Worm (Caenorhabditis elegans) whole organism, L2 larva: Measurements from ENCODE around the gene scl-23.

Experiments
- F13H6.1 ChIP-seq: sonication (generic microtip); optimal IDR thresholded peaks from 2 replicates; lab custom pipeline; 2016; ENCODE audit warnings: missing genetic modification characterization, missing compliant biosample characterization
- Y55F3AM.14 ChIP-seq: fragments of 200-800 bp; sonication (Bioruptor generic); optimal IDR thresholded peaks from 2 replicates; lab custom pipeline; 2018; ENCODE audit warnings: mild to moderate bottlenecking, missing genetic modification characterization, missing compliant biosample characterization
- ZK546.5 ChIP-seq: sonication (generic microtip); optimal IDR thresholded peaks from 2 replicates; lab custom pipeline; 2017; ENCODE audit warnings: missing biosample characterization, missing genetic modification characterization
- alr-1 ChIP-seq: fragments of 150-350 bp; optimal IDR thresholded peaks from 2 replicates; lab custom pipeline; 2014; ENCODE audit warnings: missing biosample characterization, missing genetic modification characterization
- aly-2 ChIP-seq: fragments of 150-350 bp; optimal IDR thresholded peaks from 2 replicates; lab custom pipeline; 2014; ENCODE audit warnings: missing biosample characterization, missing genetic modification characterization
- ama-1 ChIP-seq: fragments of 150-350 bp; optimal IDR thresholded peaks from 2 replicates; lab custom pipeline; 2018; ENCODE audit warnings: inconsistent platforms
- blmp-1 ChIP-seq: sonication (generic microtip); optimal IDR thresholded peaks from 2 replicates; lab custom pipeline; 2017; ENCODE audit warnings: missing genetic modification characterization, mild to moderate bottlenecking, missing compliant biosample characterization, antibody characterized with exemption, moderate library complexity; ENCODE audit not compliant: insufficient read depth
- crh-2 ChIP-seq: sonication (generic microtip); optimal IDR thresholded peaks from 2 replicates; lab custom pipeline; 2017; ENCODE audit warnings: missing biosample characterization, missing genetic modification characterization
- dmd-4 ChIP-seq: sonication (generic microtip); optimal IDR thresholded peaks from 2 replicates; lab custom pipeline; 2017; ENCODE audit warnings: missing biosample characterization, missing genetic modification characterization
- egl-27 ChIP-seq: sonication (generic microtip); optimal IDR thresholded peaks from 3 replicates; lab custom pipeline; 2017; ENCODE audit warnings: missing biosample characterization, missing genetic modification reagents, missing genetic modification characterization
- elt-1 ChIP-seq: fragments of 150-350 bp; optimal IDR thresholded peaks from 2 replicates; lab custom pipeline; 2014; ENCODE audit warnings: missing biosample characterization, missing genetic modification characterization
- elt-3 ChIP-seq: sonication (generic microtip); optimal IDR thresholded peaks from 2 replicates; lab custom pipeline; 2017; ENCODE audit warnings: missing biosample characterization, missing genetic modification characterization
- gmeb-1 ChIP-seq: fragments of 150-350 bp; optimal IDR thresholded peaks from 2 replicates; lab custom pipeline; 2014; ENCODE audit warnings: missing biosample characterization, missing genetic modification characterization
- lin-11 ChIP-seq: fragments of 150-350 bp; sonication (generic microtip); optimal IDR thresholded peaks from 2 replicates; lab custom pipeline; 2014; ENCODE audit warnings: missing biosample characterization, missing genetic modification characterization, inconsistent platforms, mixed read lengths
- lin-13 ChIP-seq: fragments of 150-350 bp; optimal IDR thresholded peaks from 2 replicates; lab custom pipeline; 2014; ENCODE audit warnings: missing biosample characterization, missing genetic modification reagents, missing genetic modification characterization
- lsy-2 ChIP-seq, 2 experiments: fragments of 150-350 bp in 1 of 2; sonication (generic microtip) in 1 of 2; optimal IDR thresholded peaks; 2 replicates each; lab custom pipeline; 2014 to 2017; ENCODE audit warnings: missing biosample characterization in 2 of 2, missing genetic modification characterization in 2 of 2
- mab-5 ChIP-seq: fragments of 150-350 bp; optimal IDR thresholded peaks from 2 replicates; lab custom pipeline; 2014; ENCODE audit warnings: missing biosample characterization, missing genetic modification characterization
- mdl-1 ChIP-seq, 2 experiments: fragments of 150-350 bp in 1 of 2; sonication (generic microtip) in 1 of 2; optimal IDR thresholded peaks; 2 replicates each; lab custom pipeline; 2017; ENCODE audit warnings: missing biosample characterization in 2 of 2, missing genetic modification characterization in 2 of 2
- nhr-10 ChIP-seq: sonication (generic microtip); optimal IDR thresholded peaks from 2 replicates; lab custom pipeline; 2017; ENCODE audit warnings: missing biosample characterization, missing genetic modification characterization
- nhr-11 ChIP-seq: fragments of 150-350 bp; optimal IDR thresholded peaks from 2 replicates; lab custom pipeline; 2014; ENCODE audit warnings: missing biosample characterization, missing genetic modification characterization
- nhr-129 ChIP-seq: fragments of 150-350 bp; optimal IDR thresholded peaks from 2 replicates; lab custom pipeline; 2014; ENCODE audit warnings: missing biosample characterization, missing genetic modification characterization
- nhr-21 ChIP-seq: fragments of 150-350 bp; optimal IDR thresholded peaks from 2 replicates; lab custom pipeline; 2014; ENCODE audit warnings: missing biosample characterization, missing genetic modification characterization
- nhr-23 ChIP-seq: fragments of 150-350 bp; optimal IDR thresholded peaks from 2 replicates; lab custom pipeline; 2014; ENCODE audit warnings: missing biosample characterization, missing genetic modification reagents, missing genetic modification characterization
- nhr-237 ChIP-seq: fragments of 150-350 bp; optimal IDR thresholded peaks from 2 replicates; lab custom pipeline; 2014; ENCODE audit warnings: missing biosample characterization, missing genetic modification characterization
- nhr-25 ChIP-seq: fragments of 150-350 bp; sonication (generic microtip); optimal IDR thresholded peaks from 3 replicates; lab custom pipeline; 2014; ENCODE audit warnings: missing biosample characterization, missing genetic modification characterization
- nhr-6 ChIP-seq: fragments of 150-350 bp; optimal IDR thresholded peaks from 2 replicates; lab custom pipeline; 2014; ENCODE audit warnings: missing biosample characterization, missing genetic modification characterization
- nhr-77 ChIP-seq: fragments of 150-350 bp; optimal IDR thresholded peaks from 2 replicates; lab custom pipeline; 2014; ENCODE audit warnings: missing biosample characterization, missing genetic modification characterization
- sem-4 ChIP-seq: fragments of 150-350 bp; optimal IDR thresholded peaks from 2 replicates; lab custom pipeline; 2014; ENCODE audit warnings: missing biosample characterization, missing genetic modification reagents, missing genetic modification characterization
- sma-3 ChIP-seq: sonication (generic microtip); optimal IDR thresholded peaks from 2 replicates; lab custom pipeline; 2016; ENCODE audit warnings: missing genetic modification reagents, missing genetic modification characterization, missing compliant biosample characterization
- sma-9 ChIP-seq, 2 experiments: fragments of 150-350 bp in 1 of 2; sonication (generic microtip) in 1 of 2; optimal IDR thresholded peaks; 2 replicates each; lab custom pipeline; 2014 to 2016; ENCODE audit warnings: missing genetic modification characterization in 2 of 2, mild to moderate bottlenecking in 1 of 2, missing biosample characterization in 1 of 2, missing compliant biosample characterization in 1 of 2, missing genetic modification reagents in 1 of 2, moderate library complexity in 1 of 2
- unc-39 ChIP-seq: fragments of 150-350 bp; optimal IDR thresholded peaks from 2 replicates; lab custom pipeline; 2014; ENCODE audit warnings: missing biosample characterization, missing genetic modification characterization
- unc-55 ChIP-seq: fragments of 150-350 bp; sonication (generic microtip); optimal IDR thresholded peaks from 3 replicates; lab custom pipeline; 2014; ENCODE audit warnings: missing biosample characterization, missing genetic modification reagents, missing genetic modification characterization
- unc-62 ChIP-seq: fragments of 150-350 bp; optimal IDR thresholded peaks from 2 replicates; lab custom pipeline; 2014; ENCODE audit warnings: missing biosample characterization, missing genetic modification reagents, missing genetic modification characterization
- zag-1 ChIP-seq: fragments of 150-350 bp; optimal IDR thresholded peaks from 2 replicates; lab custom pipeline; 2014; ENCODE audit warnings: missing biosample characterization, missing genetic modification characterization
- ztf-1 ChIP-seq: fragments of 200-800 bp; sonication (Bioruptor generic); conservative IDR thresholded peaks from 2 replicates; pipeline ENCODE4 v1.3.6; 2022; ENCODE audit warnings: missing genetic modification characterization, missing compliant biosample characterization
- ztf-11 ChIP-seq: sonication (generic microtip); optimal IDR thresholded peaks from 2 replicates; lab custom pipeline; 2017; ENCODE audit warnings: missing biosample characterization, missing genetic modification characterization
- ztf-4 ChIP-seq: fragments of 150-350 bp; optimal IDR thresholded peaks from 2 replicates; lab custom pipeline; 2014; ENCODE audit warnings: missing biosample characterization, missing genetic modification characterization

Gene scl-23

ce11 chrIV:78206-78605 lies 11.7 kb downstream of the scl-23 start:
- TF ChIP-seq unc-55 (GFP tag; lab: Kevin White, UChicago) (no peak), nhr-77 (tag; lab: Kevin White, UChicago) (no peak), sma-3 (GFP tag; lab: Kevin White, UChicago) (no peak), nhr-21 (tag; lab: Kevin White, UChicago) (no peak), sem-4 (tag; lab: Kevin White, UChicago) (no peak), aly-2 (tag; lab: Kevin White, UChicago) (no peak), crh-2 (no peak), nhr-11 (tag; lab: Kevin White, UChicago) (no peak), nhr-129 (tag; lab: Kevin White, UChicago) (no peak), F13H6.1 (tag; lab: Kevin White, UChicago) (no peak), lin-13 (no peak), elt-3 (tag; lab: Kevin White, UChicago) (no peak), lin-11 (tag; lab: Kevin White, UChicago) (no peak), lsy-2 (tag; optimal IDR thresholded peaks at IDR 0.05; lab: Kevin White, UChicago) (no peak), nhr-6 (tag; lab: Kevin White, UChicago) (no peak), unc-39 (tag; lab: Kevin White, UChicago) (no peak)
- TF ChIP-seq, all 48 proteins: peak for 0

DNA sequence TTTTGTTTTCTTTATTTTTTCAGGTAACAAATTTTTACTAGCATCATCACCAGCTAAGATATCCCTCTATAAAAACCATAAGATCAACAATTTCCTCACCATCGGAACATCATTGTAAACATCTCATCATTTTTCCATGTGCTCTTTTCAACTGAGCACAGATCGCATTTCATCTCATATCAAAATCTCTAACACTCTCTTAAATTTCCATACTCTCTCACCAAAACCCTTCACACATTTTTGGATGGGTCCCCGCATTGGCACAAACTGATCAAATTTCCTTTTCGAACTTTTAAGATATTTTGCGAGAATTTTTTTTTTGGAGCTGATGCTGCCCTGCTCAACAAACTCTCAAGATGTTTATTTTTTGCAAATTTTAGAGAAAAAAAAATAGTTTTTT lies 12.5 kb downstream of the scl-23 start:
- no peak for TF ChIP-seq zag-1 (tag; lab: Kevin White, UChicago)
- no peak for TF ChIP-seq ztf-4 (tag; lab: Kevin White, UChicago)
- no peak for TF ChIP-seq nhr-6 (tag; lab: Kevin White, UChicago)
- TF ChIP-seq unc-55 (GFP tag; lab: Kevin White, UChicago), result no peak
- TF ChIP-seq mdl-1 (tag; optimal IDR thresholded peaks at IDR 0.05; lab: Kevin White, UChicago), result no peak
- TF ChIP-seq nhr-10 (tag; lab: Kevin White, UChicago), result no peak

ce11 chrIV:76070-76469 lies 13.8 kb downstream of the scl-23 start, which contains the start of gene T05C7.8:
TSS of gene T05C7.8 (plus strand) at chrIV:76370.
- no peak for TF ChIP-seq ZK546.5
- no peak for TF ChIP-seq lsy-2 (tag; optimal IDR thresholded peaks at IDR 0.05; lab: Kevin White, UChicago)
- no peak for TF ChIP-seq ztf-1 (GFP tag; lab: Robert Waterston, UW)
- no peak for TF ChIP-seq ama-1 (lab: Kevin White, UChicago)
- no peak for TF ChIP-seq nhr-11 (tag; lab: Kevin White, UChicago)
- no peak for TF ChIP-seq nhr-21 (tag; lab: Kevin White, UChicago)
- no peak for TF ChIP-seq F13H6.1 (tag; lab: Kevin White, UChicago)
- TF ChIP-seq ztf-4 (tag; lab: Kevin White, UChicago), result no peak
- TF ChIP-seq unc-55 (GFP tag; lab: Kevin White, UChicago), result no peak
- no peak for TF ChIP-seq unc-62 (GFP tag; lab: Kevin White, UChicago)
- TF ChIP-seq crh-2, result no peak
- no peak for TF ChIP-seq elt-1
- TF ChIP-seq unc-39 (tag; lab: Kevin White, UChicago), result no peak
- TF ChIP-seq nhr-23, result no peak
- TF ChIP-seq zag-1 (tag; lab: Kevin White, UChicago), result no peak
- no peak for TF ChIP-seq dmd-4 (tag; lab: Kevin White, UChicago)
- no peak for TF ChIP-seq Y55F3AM.14 (GFP tag; lab: Kevin White, UChicago)
- no peak for TF ChIP-seq blmp-1 (tag; lab: Kevin White, UChicago)
- no peak for TF ChIP-seq mab-5

ce11 chrIV:73175-73574 lies 16.7 kb downstream of the scl-23 start:
- TF ChIP-seq F13H6.1 (tag; lab: Kevin White, UChicago) (no peak), mdl-1 (tag; optimal IDR thresholded peaks at IDR 0.05; lab: Kevin White, UChicago) (no peak)
- TF ChIP-seq, all 48 proteins: peak for 0

ce11 chrIV:71266-71665 lies 18.6 kb downstream of the scl-23 start:
- TF ChIP-seq nhr-129 (tag; lab: Kevin White, UChicago), result no peak
- no peak for TF ChIP-seq nhr-11 (tag; lab: Kevin White, UChicago)
- TF ChIP-seq nhr-237 (tag; lab: Kevin White, UChicago), result no peak
- TF ChIP-seq elt-3 (tag; lab: Kevin White, UChicago), result no peak
- no peak for TF ChIP-seq mab-5
- no peak for TF ChIP-seq ama-1 (lab: Kevin White, UChicago)
- no peak for TF ChIP-seq alr-1
- no peak for TF ChIP-seq gmeb-1 (tag; lab: Kevin White, UChicago)
- TF ChIP-seq ztf-11 (tag; lab: Kevin White, UChicago), result no peak
- TF ChIP-seq ZK546.5, result no peak
- no peak for TF ChIP-seq sma-9 (GFP tag; optimal IDR thresholded peaks at IDR 0.05; lab: Kevin White, UChicago)
- no peak for TF ChIP-seq sma-9 (tag; optimal IDR thresholded peaks at IDR 0.05; lab: Kevin White, UChicago)
- TF ChIP-seq nhr-25 (tag; lab: Kevin White, UChicago), result no peak
- TF ChIP-seq nhr-10 (tag; lab: Kevin White, UChicago), result no peak
- TF ChIP-seq egl-27 (tag; lab: Kevin White, UChicago), result no peak
- TF ChIP-seq, all 48 proteins: peak for 0
